Fruit fly (Drosophila melanogaster) whole organism, embryonic: ENCODE results near the gene CG46460.

Experiments
- ATbp ChIP-seq: fragments of 200-800 bp; sonication (Bioruptor generic); optimal IDR thresholded peaks from 2 replicates; lab custom pipeline; 2017; ENCODE audit warnings: missing biosample characterization, mild to moderate bottlenecking, missing genetic modification characterization, missing genetic modification reagents
- Asciz ChIP-seq: fragments of 200-800 bp; sonication (Bioruptor generic); optimal IDR thresholded peaks from 2 replicates; lab custom pipeline; 2017; ENCODE audit warnings: missing biosample characterization, mild to moderate bottlenecking, missing genetic modification characterization, missing genetic modification reagents
- Blimp-1 ChIP-seq: fragments of 200-800 bp; sonication (Bioruptor generic); optimal IDR thresholded peaks from 3 replicates; lab custom pipeline; 2018; ENCODE audit warnings: missing biosample characterization, missing genetic modification characterization, mild to moderate bottlenecking, moderate library complexity, missing genetic modification reagents
- CG11695 ChIP-seq: fragments of 200-800 bp; sonication (Bioruptor generic); IDR thresholded peaks from 3 replicates; pipeline ENCODE4 v1.3.6; 2022; ENCODE audit warnings: missing biosample characterization, missing genetic modification characterization
- CG15514 ChIP-seq: fragments of 200-800 bp; sonication (Bioruptor generic); optimal IDR thresholded peaks from 3 replicates; lab custom pipeline; 2017; ENCODE audit warnings: missing biosample characterization, missing genetic modification characterization, mild to moderate bottlenecking, moderate library complexity, missing genetic modification reagents
- CG1603 ChIP-seq: fragments of 200-800 bp; sonication (Bioruptor generic); optimal IDR thresholded peaks from 2 replicates; lab custom pipeline; 2019; ENCODE audit warnings: missing biosample characterization, mild to moderate bottlenecking, missing genetic modification characterization, moderate library complexity
- CG16815 ChIP-seq: fragments of 200-800 bp; sonication (Bioruptor generic); optimal IDR thresholded peaks from 3 replicates; lab custom pipeline; 2017; ENCODE audit warnings: missing biosample characterization, mild to moderate bottlenecking, missing genetic modification characterization
- CG2202 ChIP-seq: fragments of 200-800 bp; sonication (Bioruptor generic); optimal IDR thresholded peaks from 2 replicates; lab custom pipeline; 2018; ENCODE audit warnings: missing biosample characterization, mild to moderate bottlenecking, missing genetic modification characterization
- CG2875 ChIP-seq: fragments of 200-800 bp; sonication (Bioruptor generic); optimal IDR thresholded peaks from 2 replicates; lab custom pipeline; 2017; ENCODE audit warnings: missing biosample characterization, mild to moderate bottlenecking, missing genetic modification characterization, missing genetic modification reagents
- CG30020 ChIP-seq: fragments of 200-800 bp; optimal IDR thresholded peaks from 2 replicates; lab custom pipeline; 2019; ENCODE audit warnings: missing biosample characterization, mild to moderate bottlenecking, missing genetic modification characterization, moderate library complexity
- CG32767 ChIP-seq: fragments of 200-800 bp; sonication (Bioruptor generic); IDR thresholded peaks from 2 replicates; pipeline ENCODE4 v1.3.6; 2022; ENCODE audit warnings: missing biosample characterization, missing genetic modification characterization
- CG34422 ChIP-seq: fragments of 200-800 bp; sonication (Bioruptor generic); IDR thresholded peaks from 3 replicates; pipeline ENCODE4 v1.3.6; 2022; ENCODE audit warnings: missing biosample characterization, missing genetic modification characterization
- CG4404 ChIP-seq: fragments of 200-800 bp; sonication (Bioruptor generic); IDR thresholded peaks from 2 replicates; pipeline ENCODE4 v1.3.6; 2022; ENCODE audit warnings: missing biosample characterization, missing genetic modification characterization
- CG4707 ChIP-seq: fragments of 200-800 bp; sonication (Bioruptor generic); optimal IDR thresholded peaks from 2 replicates; lab custom pipeline; 2018; ENCODE audit warnings: missing biosample characterization, mild to moderate bottlenecking, missing genetic modification characterization, moderate library complexity
- CG4854 ChIP-seq: fragments of 200-800 bp; sonication (Bioruptor generic); optimal IDR thresholded peaks from 2 replicates; lab custom pipeline; 2016; ENCODE audit warnings: missing biosample characterization, missing genetic modification characterization, inconsistent platforms
- CG5180 ChIP-seq: fragments of 200-800 bp; sonication (Bioruptor generic); optimal IDR thresholded peaks from 3 replicates; lab custom pipeline; 2017; ENCODE audit warnings: missing biosample characterization, missing genetic modification characterization, mild to moderate bottlenecking, moderate library complexity, missing genetic modification reagents
- CG7357 ChIP-seq: fragments of 200-800 bp; sonication (Bioruptor generic); IDR thresholded peaks from 3 replicates; pipeline ENCODE4 v1.3.6; 2022; ENCODE audit warnings: missing biosample characterization, missing genetic modification characterization
- CG7987 ChIP-seq: fragments of 200-800 bp; sonication (Bioruptor generic); optimal IDR thresholded peaks from 2 replicates; lab custom pipeline; 2018; ENCODE audit warnings: missing biosample characterization, mild to moderate bottlenecking, missing genetic modification characterization, moderate library complexity
- CG9876 ChIP-seq: fragments of 200-800 bp; sonication (Bioruptor generic); optimal IDR thresholded peaks from 2 replicates; lab custom pipeline; 2016; ENCODE audit warnings: missing biosample characterization, missing genetic modification characterization
- H2.0 ChIP-seq: fragments of 200-800 bp; sonication (Bioruptor generic); IDR thresholded peaks from 2 replicates; pipeline ENCODE4 v1.3.6; 2022; ENCODE audit warnings: missing biosample characterization, missing genetic modification characterization
- Hmr ChIP-seq: fragments of 200-800 bp; sonication (Bioruptor generic); optimal IDR thresholded peaks from 3 replicates; lab custom pipeline; 2017; ENCODE audit warnings: mild to moderate bottlenecking, missing biosample characterization, missing genetic modification reagents, missing genetic modification characterization
- MTF-1 ChIP-seq: fragments of 200-800 bp; sonication (Bioruptor generic); optimal IDR thresholded peaks from 2 replicates; lab custom pipeline; 2018; ENCODE audit warnings: missing biosample characterization, mild to moderate bottlenecking, missing genetic modification characterization, borderline replicate concordance
- Oaz ChIP-seq: fragments of 200-800 bp; sonication (Bioruptor generic); IDR thresholded peaks from 2 replicates; pipeline ENCODE4 v1.3.6; 2022; ENCODE audit warnings: missing biosample characterization, missing genetic modification characterization
- Sox100B ChIP-seq: fragments of 200-800 bp; sonication (Bioruptor generic); optimal IDR thresholded peaks from 3 replicates; lab custom pipeline; 2018; ENCODE audit warnings: missing biosample characterization, mild to moderate bottlenecking, missing genetic modification characterization
- Trl ChIP-seq, 3 experiments: fragments of >200 bp in 2 of 3; fragments of 200-800 bp in 1 of 3; sonication (Bioruptor generic) in 1 of 3; optimal IDR thresholded peaks; 2 replicates in 1 of 3; 3 replicates in 2 of 3; lab custom pipeline; 2016 to 2017; ENCODE audit warnings: missing biosample characterization in 1 of 3, missing genetic modification characterization in 1 of 3
- Xrp1 ChIP-seq: fragments of 200-800 bp; sonication (Bioruptor generic); IDR thresholded peaks from 2 replicates; pipeline ENCODE4 v1.3.6; 2022; ENCODE audit warnings: missing biosample characterization, missing genetic modification characterization
- ase ChIP-seq: fragments of 200-800 bp; sonication (Bioruptor generic); IDR thresholded peaks from 3 replicates; pipeline ENCODE4 v1.3.6; 2022; ENCODE audit warnings: missing biosample characterization, missing genetic modification characterization
- ato ChIP-seq: fragments of 200-800 bp; sonication (Bioruptor generic); IDR thresholded peaks from 2 replicates; pipeline ENCODE4 v1.3.6; 2022; ENCODE audit warnings: missing biosample characterization, missing genetic modification characterization; ENCODE audit not compliant: partially characterized antibody
- bcd ChIP-seq: fragments of 200-800 bp; sonication (Bioruptor generic); optimal IDR thresholded peaks from 2 replicates; lab custom pipeline; 2017; ENCODE audit warnings: missing biosample characterization, mild to moderate bottlenecking, missing genetic modification characterization
- dmrt11E ChIP-seq: fragments of 200-800 bp; sonication (Bioruptor generic); optimal IDR thresholded peaks from 3 replicates; lab custom pipeline; 2018; ENCODE audit warnings: missing biosample characterization, mild to moderate bottlenecking, missing genetic modification characterization, moderate library complexity
- gem ChIP-seq: fragments of 200-800 bp; sonication (Bioruptor generic); optimal IDR thresholded peaks from 2 replicates; lab custom pipeline; 2019; ENCODE audit warnings: missing biosample characterization, mild to moderate bottlenecking, missing genetic modification characterization, moderate library complexity
- jigr1 ChIP-seq: fragments of 200-800 bp; sonication (Bioruptor generic); IDR thresholded peaks from 3 replicates; pipeline ENCODE4 v1.3.6; 2022; ENCODE audit warnings: missing biosample characterization, missing genetic modification characterization
- klu ChIP-seq: fragments of 200-800 bp; sonication (Bioruptor generic); IDR thresholded peaks from 2 replicates; pipeline ENCODE4 v1.3.6; 2022; ENCODE audit warnings: missing biosample characterization, missing genetic modification characterization
- lola ChIP-seq, 3 experiments: fragments of >200 bp in 2 of 3; fragments of 200-800 bp in 1 of 3; sonication (Bioruptor generic) in 1 of 3; optimal IDR thresholded peaks; 2 replicates each; lab custom pipeline; 2017 to 2019; ENCODE audit warnings: missing biosample characterization in 3 of 3, missing genetic modification characterization in 3 of 3, mild to moderate bottlenecking in 1 of 3, moderate library complexity in 1 of 3
- nerfin-2 ChIP-seq: fragments of 200-800 bp; sonication (Bioruptor generic); IDR thresholded peaks from 2 replicates; pipeline ENCODE4 v1.3.6; 2022; ENCODE audit warnings: missing biosample characterization, missing genetic modification characterization; ENCODE audit not compliant: partially characterized antibody
- run ChIP-seq: fragments of 200-800 bp; sonication (Bioruptor generic); optimal IDR thresholded peaks from 3 replicates; lab custom pipeline; 2018; ENCODE audit warnings: missing biosample characterization, mild to moderate bottlenecking, missing genetic modification characterization
- sens ChIP-seq: fragments of 200-800 bp; sonication (Bioruptor generic); peaks from one replicate; lab custom pipeline; 2016; ENCODE audit warnings: missing biosample characterization, missing genetic modification characterization
- stc ChIP-seq: fragments of 200-800 bp; sonication (Bioruptor generic); IDR thresholded peaks from 2 replicates; pipeline ENCODE4 v1.3.6; 2022; ENCODE audit warnings: missing biosample characterization, missing genetic modification characterization
- stwl ChIP-seq: fragments of 200-800 bp; sonication (Bioruptor generic); optimal IDR thresholded peaks from 3 replicates; lab custom pipeline; 2018; ENCODE audit warnings: missing biosample characterization, mild to moderate bottlenecking, missing genetic modification characterization, moderate library complexity
- wdn ChIP-seq: fragments of 200-800 bp; sonication (Bioruptor generic); IDR thresholded peaks from 2 replicates; pipeline ENCODE4 v1.3.6; 2022; ENCODE audit warnings: missing biosample characterization, missing genetic modification characterization
- wek ChIP-seq: fragments of 200-800 bp; sonication (Bioruptor generic); optimal IDR thresholded peaks from 3 replicates; lab custom pipeline; 2018; ENCODE audit warnings: missing biosample characterization, mild to moderate bottlenecking, missing genetic modification characterization, moderate library complexity
- zfh1 ChIP-seq: fragments of 200-800 bp; sonication (Bioruptor generic); IDR thresholded peaks from 3 replicates; pipeline ENCODE4 v1.3.6; 2022; ENCODE audit warnings: missing biosample characterization, missing genetic modification characterization

The CG46460 gene

dm6 chr3L:4220679-4221078 lies 6.4 kb downstream of the CG46460 start (continued):
- TF ChIP-seq Xrp1 = 0 out of 2 replicates have a peak, but pooled peaks have one; percentile 13
- no peak for TF ChIP-seq ase (GFP tag; lab: Robert Waterston, UW)
- TF ChIP-seq sens (GFP tag; lab: Kevin White, UChicago) = peak; percentile 40
- no peak for TF ChIP-seq CG5180 (GFP tag; lab: Kevin White, UChicago)
- no peak for TF ChIP-seq stwl (tag; lab: Kevin White, UChicago)
- TF ChIP-seq Hmr (GFP tag; lab: Kevin White, UChicago) = no peak
- TF ChIP-seq ato = no peak
- peak; percentile 28 for TF ChIP-seq wek (GFP tag; lab: Kevin White, UChicago)
- peak; percentile 16 for TF ChIP-seq CG2875 (GFP tag; lab: Kevin White, UChicago)
- no peak for TF ChIP-seq CG2202 (tag; lab: Kevin White, UChicago)
- no peak for TF ChIP-seq bcd
- TF ChIP-seq CG34422 (GFP tag; lab: Robert Waterston, UW) = no peak
- peak; percentile 26 for TF ChIP-seq dmrt11E
- TF ChIP-seq CG4854 (GFP tag; lab: Kevin White, UChicago) = no peak
- no peak for TF ChIP-seq CG11695 (GFP tag; lab: Robert Waterston, UW)
- TF ChIP-seq CG32767 = no peak
- TF ChIP-seq Sox100B (GFP tag; lab: Kevin White, UChicago) = peak; percentile 22
- peak; percentile 2 for TF ChIP-seq Blimp-1 (GFP tag; lab: Kevin White, UChicago)
- peak; percentile 3 for TF ChIP-seq CG4707 (GFP tag; lab: Kevin White, UChicago)
- TF ChIP-seq CG7987 (GFP tag; lab: Kevin White, UChicago) = no peak
- TF ChIP-seq Asciz (GFP tag; lab: Kevin White, UChicago) = peak; percentile 50
- TF ChIP-seq Trl (optimal IDR thresholded peaks at IDR 0.05; lab: Kevin White, UChicago) = no peak
- no peak for TF ChIP-seq Trl (GFP tag; optimal IDR thresholded peaks at IDR 0.05; lab: Kevin White, UChicago)
- TF ChIP-seq lola (GFP tag; optimal IDR thresholded peaks at IDR 0.05; lab: Kevin White, UChicago) = no peak
- TF ChIP-seq CG16815 (GFP tag; lab: Kevin White, UChicago) = no peak
- no peak for TF ChIP-seq gem (tag; lab: Kevin White, UChicago)
- no peak for TF ChIP-seq CG15514 (GFP tag; lab: Kevin White, UChicago)
- TF ChIP-seq Oaz (GFP tag; lab: Robert Waterston, UW) = no peak
- TF ChIP-seq CG30020 (tag; lab: Kevin White, UChicago) = no peak
- no peak for TF ChIP-seq wdn (GFP tag; lab: Robert Waterston, UW)
- TF ChIP-seq run (tag; lab: Kevin White, UChicago) = no peak
- 0 out of 2 replicates have a peak, but pooled peaks have one; percentile 16 for TF ChIP-seq stc (GFP tag; lab: Robert Waterston, UW)
- no peak for TF ChIP-seq CG4404 (GFP tag; lab: Robert Waterston, UW)
- TF ChIP-seq zfh1 (GFP tag; lab: Robert Waterston, UW) = no peak
- peak; percentile 46 for TF ChIP-seq ATbp (GFP tag; lab: Kevin White, UChicago)
- TF ChIP-seq CG7357 (GFP tag; lab: Robert Waterston, UW) = no peak
- no peak for TF ChIP-seq nerfin-2 (GFP tag; lab: Robert Waterston, UW)
- TF ChIP-seq CG1603 (tag; lab: Kevin White, UChicago) = peak; percentile 38
- TF ChIP-seq klu (GFP tag; lab: Robert Waterston, UW) = no peak
- TF ChIP-seq H2.0 (GFP tag; lab: Robert Waterston, UW) = no peak
- TF ChIP-seq CG9876 = no peak
- peak; percentile 10 for TF ChIP-seq MTF-1
- TF ChIP-seq jigr1 = no peak
- TF ChIP-seq, all 482 proteins: peak for 20
